Worm (Caenorhabditis elegans) whole organism, early embryonic: ENCODE results near the gene acp-2.

Experiments
- B0310.2 ChIP-seq: sonication (generic microtip); optimal IDR thresholded peaks from 2 replicates; lab custom pipeline; 2016; ENCODE audit warnings: mild to moderate bottlenecking, missing genetic modification characterization, missing compliant biosample characterization
- F13C5.2 ChIP-seq: sonication (generic microtip); optimal IDR thresholded peaks from 2 replicates; lab custom pipeline; 2017; ENCODE audit warnings: mild to moderate bottlenecking, missing genetic modification characterization, inconsistent platforms, missing compliant biosample characterization
- aly-1 ChIP-seq: sonication (generic microtip); optimal IDR thresholded peaks from 2 replicates; lab custom pipeline; 2016; ENCODE audit warnings: missing genetic modification characterization, missing compliant biosample characterization
- ama-1 ChIP-seq: fragments of 150-350 bp; optimal IDR thresholded peaks from 2 replicates; lab custom pipeline; 2014
- ceh-13 ChIP-seq: fragments of 200-800 bp; sonication (Bioruptor generic); optimal IDR thresholded peaks from 2 replicates; lab custom pipeline; 2018; ENCODE audit warnings: mild to moderate bottlenecking, missing genetic modification characterization, missing compliant biosample characterization
- ets-7 ChIP-seq: sonication (generic microtip); optimal IDR thresholded peaks from 2 replicates; lab custom pipeline; 2016; ENCODE audit warnings: missing genotype, missing genetic modification characterization, missing compliant biosample characterization
- flt-1 ChIP-seq: fragments of 200-800 bp; sonication (Bioruptor generic); IDR thresholded peaks from 2 replicates; pipeline ENCODE4 v1.3.6; 2022; ENCODE audit warnings: missing genetic modification characterization, missing compliant biosample characterization
- hnd-1 ChIP-seq: sonication (generic microtip); optimal IDR thresholded peaks from 2 replicates; lab custom pipeline; 2016; ENCODE audit warnings: missing genetic modification characterization, missing compliant biosample characterization
- pes-1 ChIP-seq: fragments of 200-800 bp; sonication (Bioruptor generic); IDR thresholded peaks from 2 replicates; pipeline ENCODE4 v1.3.6; 2022; ENCODE audit warnings: missing genetic modification reagents, missing genetic modification characterization, missing compliant biosample characterization
- tbx-11 ChIP-seq: fragments of 200-800 bp; sonication (Bioruptor generic); IDR thresholded peaks from 2 replicates; pipeline ENCODE4 v1.3.6; 2022; ENCODE audit warnings: missing genetic modification characterization, missing compliant biosample characterization
- tbx-37 ChIP-seq: fragments of 200-800 bp; sonication (Bioruptor generic); conservative IDR thresholded peaks from 2 replicates; pipeline ENCODE4 v1.3.6; 2022; ENCODE audit warnings: missing genetic modification reagents, missing genetic modification characterization, missing compliant biosample characterization
- tra-4 ChIP-seq: sonication (generic microtip); optimal IDR thresholded peaks from 2 replicates; lab custom pipeline; 2017; ENCODE audit warnings: missing genetic modification characterization, missing compliant biosample characterization

DNA sequence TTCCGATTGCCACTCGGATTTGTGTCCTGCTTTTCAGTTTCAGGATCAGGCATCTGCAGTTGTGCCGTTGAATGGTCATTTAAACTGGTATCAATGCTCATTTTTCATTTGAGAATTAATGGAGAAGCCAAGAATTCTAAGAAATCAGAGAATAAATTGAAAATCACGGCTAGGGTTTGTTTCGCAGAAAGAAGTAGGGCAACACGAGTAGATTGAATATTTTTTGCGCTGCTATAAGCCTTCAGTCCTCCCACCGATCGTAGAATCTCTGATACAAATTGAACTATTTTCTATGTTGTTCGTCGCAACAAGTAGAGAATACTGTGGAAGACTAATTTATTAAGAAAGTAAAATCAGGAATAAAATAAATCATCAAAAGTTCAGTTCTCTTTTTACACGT is 5.2 kb upstream of the acp-2 start, which contains the start of gene acp-3:
- TF ChIP-seq tra-4 (tag; lab: Kevin White, UChicago) (no peak), tbx-37 (no peak), ama-1 (lab: Kevin White, UChicago) (no peak), pes-1 (no peak), ets-7 (no peak), flt-1 (no peak), hnd-1 (no peak), B0310.2 (tag; lab: Kevin White, UChicago) (no peak), ceh-13 (GFP tag; lab: Kevin White, UChicago) (no peak), tbx-11 (no peak), aly-1 (no peak), F13C5.2 (tag; lab: Kevin White, UChicago) (no peak)
